Fruit fly (Drosophila melanogaster) whole organism, embryonic: ENCODE measurements around the gene CG11723.

Experiments
- Bteb2 ChIP-seq: fragments of 200-800 bp; sonication (Bioruptor generic); optimal IDR thresholded peaks from 2 replicates; lab custom pipeline; 2016; ENCODE audit warnings: missing biosample characterization, missing genetic modification characterization
- CG10147 ChIP-seq: fragments of 200-800 bp; sonication (Bioruptor generic); optimal IDR thresholded peaks from 2 replicates; lab custom pipeline; 2019; ENCODE audit warnings: missing biosample characterization, mild to moderate bottlenecking, missing genetic modification characterization, moderate library complexity
- CG12071 ChIP-seq: fragments of 200-800 bp; sonication (Bioruptor generic); optimal IDR thresholded peaks from 3 replicates; lab custom pipeline; 2018; ENCODE audit warnings: missing biosample characterization, mild to moderate bottlenecking, missing genetic modification characterization
- CG14667 ChIP-seq: fragments of 200-800 bp; sonication (Bioruptor generic); IDR thresholded peaks from 2 replicates; pipeline ENCODE4 v1.3.6; 2022; ENCODE audit warnings: missing biosample characterization, missing genetic modification characterization
- CG17612 ChIP-seq: fragments of 200-800 bp; sonication (Bioruptor generic); IDR thresholded peaks from 2 replicates; pipeline ENCODE4 v1.3.6; 2022; ENCODE audit warnings: missing biosample characterization, missing genetic modification characterization
- CG30020 ChIP-seq: fragments of 200-800 bp; optimal IDR thresholded peaks from 2 replicates; lab custom pipeline; 2019; ENCODE audit warnings: missing biosample characterization, mild to moderate bottlenecking, missing genetic modification characterization, moderate library complexity
- CG31365 ChIP-seq: fragments of 200-800 bp; sonication (Bioruptor generic); optimal IDR thresholded peaks from 2 replicates; lab custom pipeline; 2018; ENCODE audit warnings: missing biosample characterization, mild to moderate bottlenecking, missing genetic modification characterization
- CG32767 ChIP-seq: fragments of 200-800 bp; sonication (Bioruptor generic); IDR thresholded peaks from 2 replicates; pipeline ENCODE4 v1.3.6; 2022; ENCODE audit warnings: missing biosample characterization, missing genetic modification characterization
- CG32772 ChIP-seq: fragments of 200-800 bp; sonication (Bioruptor generic); IDR thresholded peaks from 2 replicates; pipeline ENCODE4 v1.3.6; 2022; ENCODE audit warnings: missing biosample characterization, missing genetic modification characterization
- CG34376 ChIP-seq: fragments of 200-800 bp; sonication (Bioruptor generic); optimal IDR thresholded peaks from 2 replicates; lab custom pipeline; 2018; ENCODE audit warnings: missing biosample characterization, mild to moderate bottlenecking, missing genetic modification characterization
- CG8765 ChIP-seq: fragments of 200-800 bp; sonication (Bioruptor generic); IDR thresholded peaks from 2 replicates; pipeline ENCODE4 v1.3.6; 2022; ENCODE audit warnings: missing biosample characterization, missing genetic modification characterization
- CG8944 ChIP-seq: fragments of 200-800 bp; sonication (Bioruptor generic); optimal IDR thresholded peaks from 3 replicates; lab custom pipeline; 2016; ENCODE audit warnings: missing biosample characterization, missing genetic modification characterization
- CG9609 ChIP-seq: fragments of 200-800 bp; sonication (Bioruptor generic); optimal IDR thresholded peaks from 3 replicates; lab custom pipeline; 2016; ENCODE audit warnings: missing biosample characterization, missing genetic modification characterization
- CG9876 ChIP-seq: fragments of 200-800 bp; sonication (Bioruptor generic); optimal IDR thresholded peaks from 2 replicates; lab custom pipeline; 2016; ENCODE audit warnings: missing biosample characterization, missing genetic modification characterization
- CG9932 ChIP-seq: fragments of 200-800 bp; sonication (Bioruptor generic); IDR thresholded peaks from 2 replicates; pipeline ENCODE4 v1.3.6; 2022; ENCODE audit warnings: missing biosample characterization, missing genetic modification characterization
- HLH3B ChIP-seq: fragments of 200-800 bp; sonication (Bioruptor generic); IDR thresholded peaks from 2 replicates; pipeline ENCODE4 v1.3.6; 2022; ENCODE audit warnings: missing biosample characterization, missing genetic modification characterization
- Hand ChIP-seq: fragments of 200-800 bp; sonication (Bioruptor generic); optimal IDR thresholded peaks from 2 replicates; lab custom pipeline; 2017; ENCODE audit warnings: mild to moderate bottlenecking, missing biosample characterization, missing genetic modification reagents, missing genetic modification characterization
- Hr51 ChIP-seq, 2 experiments: fragments of 200-800 bp; sonication (Bioruptor generic); optimal IDR thresholded peaks; 2 replicates in 1 of 2; 3 replicates in 1 of 2; lab custom pipeline; 2016 to 2018; ENCODE audit warnings: missing biosample characterization in 2 of 2, missing genetic modification characterization in 2 of 2, mild to moderate bottlenecking in 1 of 2, moderate library complexity in 1 of 2
- Hr78 ChIP-seq, 2 experiments: fragments of 200-800 bp in 1 of 2; fragments of >200 bp in 1 of 2; sonication (Bioruptor generic) in 1 of 2; optimal IDR thresholded peaks; 2 replicates each; lab custom pipeline; 2017 to 2019; ENCODE audit warnings: missing biosample characterization in 2 of 2, missing genetic modification characterization in 2 of 2, mild to moderate bottlenecking in 1 of 2, moderate library complexity in 1 of 2
- MBD-R2 ChIP-seq: fragments of 200-800 bp; sonication (Bioruptor generic); IDR thresholded peaks from 2 replicates; pipeline ENCODE4 v1.3.6; 2022; ENCODE audit warnings: missing biosample characterization, missing genetic modification characterization
- NK7.1 ChIP-seq: fragments of 200-800 bp; sonication (Bioruptor generic); optimal IDR thresholded peaks from 3 replicates; lab custom pipeline; 2016; ENCODE audit warnings: missing biosample characterization, missing genetic modification characterization
- Ptx1 ChIP-seq: fragments of 200-800 bp; sonication (Bioruptor generic); IDR thresholded peaks from 2 replicates; pipeline ENCODE4 v1.3.6; 2022; ENCODE audit warnings: missing biosample characterization, missing genetic modification characterization
- Scr ChIP-seq: fragments of 200-800 bp; sonication (Bioruptor generic); IDR thresholded peaks from 2 replicates; pipeline ENCODE4 v1.3.6; 2022; ENCODE audit warnings: missing biosample characterization, missing genetic modification characterization; ENCODE audit not compliant: partially characterized antibody
- Taf1 ChIP-seq: fragments of 200-800 bp; sonication (Bioruptor generic); IDR thresholded peaks from 2 replicates; pipeline ENCODE4 v1.3.6; 2022; ENCODE audit warnings: missing biosample characterization, missing genetic modification characterization
- Trl ChIP-seq, 3 experiments: fragments of >200 bp in 2 of 3; fragments of 200-800 bp in 1 of 3; sonication (Bioruptor generic) in 1 of 3; optimal IDR thresholded peaks; 2 replicates in 1 of 3; 3 replicates in 2 of 3; lab custom pipeline; 2016 to 2017; ENCODE audit warnings: missing biosample characterization in 1 of 3, missing genetic modification characterization in 1 of 3
- br ChIP-seq: fragments of >200 bp; optimal IDR thresholded peaks from 2 replicates; lab custom pipeline; 2017
- caup ChIP-seq: fragments of 200-800 bp; sonication (Bioruptor generic); optimal IDR thresholded peaks from 3 replicates; lab custom pipeline; 2017; ENCODE audit warnings: missing biosample characterization, mild to moderate bottlenecking, missing genetic modification characterization, moderate library complexity; ENCODE audit not compliant: severe bottlenecking
- ci ChIP-seq: fragments of 200-800 bp; sonication (Bioruptor generic); IDR thresholded peaks from 3 replicates; pipeline ENCODE4 v1.3.6; 2022; ENCODE audit warnings: missing biosample characterization, missing genetic modification characterization
- dmrt99B ChIP-seq: fragments of 200-800 bp; sonication (Bioruptor generic); optimal IDR thresholded peaks from 2 replicates; lab custom pipeline; 2018; ENCODE audit warnings: missing biosample characterization, mild to moderate bottlenecking, missing genetic modification characterization, moderate library complexity
- eyg ChIP-seq: fragments of 200-800 bp; sonication (Bioruptor generic); optimal IDR thresholded peaks from 3 replicates; lab custom pipeline; 2016; ENCODE audit warnings: missing biosample characterization, missing genetic modification characterization
- gt ChIP-seq: fragments of 200-800 bp; sonication (Bioruptor generic); IDR thresholded peaks from 2 replicates; pipeline ENCODE4 v1.3.6; 2022; ENCODE audit warnings: missing biosample characterization, missing genetic modification characterization
- jumu ChIP-seq: fragments of 200-800 bp; sonication (Bioruptor generic); optimal IDR thresholded peaks from 3 replicates; lab custom pipeline; 2016; ENCODE audit warnings: missing biosample characterization, missing genetic modification characterization
- knrl ChIP-seq: fragments of 200-800 bp; sonication (Bioruptor generic); IDR thresholded peaks from 3 replicates; pipeline ENCODE4 v1.3.6; 2022; ENCODE audit warnings: missing biosample characterization, missing genetic modification characterization; ENCODE audit not compliant: partially characterized antibody
- lilli ChIP-seq: fragments of 200-800 bp; sonication (Bioruptor generic); optimal IDR thresholded peaks from 3 replicates; lab custom pipeline; 2016; ENCODE audit warnings: missing biosample characterization, missing genetic modification characterization
- luna ChIP-seq: fragments of 200-800 bp; sonication (Bioruptor generic); optimal IDR thresholded peaks from 2 replicates; lab custom pipeline; 2016; ENCODE audit warnings: missing biosample characterization, missing genetic modification characterization
- otp ChIP-seq: fragments of 200-800 bp; sonication (Bioruptor generic); IDR thresholded peaks from 3 replicates; pipeline ENCODE4, ENCODE4 v1.3.6; 2022; ENCODE audit warnings: missing biosample characterization, missing genetic modification characterization
- pan ChIP-seq, 4 experiments: fragments of >200 bp in 3 of 4; fragments of 200-800 bp in 1 of 4; sonication (Bioruptor generic) in 1 of 4; optimal IDR thresholded peaks in 3 of 4; IDR thresholded peaks in 1 of 4; 2 replicates each; pipeline versions ENCODE4 v1.3.6 to Lab custom; 2017 to 2022; ENCODE audit warnings: missing biosample characterization in 2 of 4, missing genetic modification characterization in 2 of 4, mixed read lengths in 1 of 4
- peb ChIP-seq: fragments of 200-800 bp; sonication (Bioruptor generic); IDR thresholded peaks from 2 replicates; pipeline ENCODE4 v1.3.6; 2022; ENCODE audit warnings: missing biosample characterization, missing genetic modification characterization
- pnt ChIP-seq: fragments of 200-800 bp; sonication (Bioruptor generic); optimal IDR thresholded peaks from 3 replicates; lab custom pipeline; 2016; ENCODE audit warnings: missing biosample characterization, missing genetic modification characterization
- seq ChIP-seq: fragments of 200-800 bp; sonication (Bioruptor generic); IDR thresholded peaks from 2 replicates; pipeline ENCODE4 v1.3.6; 2022; ENCODE audit warnings: missing biosample characterization, missing genetic modification characterization
- slbo ChIP-seq: fragments of 200-800 bp; sonication (Bioruptor generic); IDR thresholded peaks from 2 replicates; pipeline ENCODE4 v1.3.6; 2022; ENCODE audit warnings: missing biosample characterization, missing genetic modification characterization
- tap ChIP-seq: fragments of 200-800 bp; optimal IDR thresholded peaks from 3 replicates; lab custom pipeline; 2019; ENCODE audit warnings: missing biosample characterization, mild to moderate bottlenecking, missing genetic modification characterization, moderate library complexity
- tgo ChIP-seq: fragments of 200-800 bp; sonication (Bioruptor generic); IDR thresholded peaks from 3 replicates; pipeline ENCODE4 v1.3.6; 2022; ENCODE audit warnings: missing biosample characterization, missing genetic modification characterization
- tll ChIP-seq, 2 experiments: fragments of 200-800 bp in 1 of 2; fragments of >200 bp in 1 of 2; sonication (Bioruptor generic) in 1 of 2; optimal IDR thresholded peaks; 2 replicates each; lab custom pipeline; 2017 to 2019; ENCODE audit warnings: missing biosample characterization in 2 of 2, missing genetic modification characterization in 2 of 2, mild to moderate bottlenecking in 1 of 2, moderate library complexity in 1 of 2
- trem ChIP-seq: fragments of 200-800 bp; optimal IDR thresholded peaks from 3 replicates; lab custom pipeline; 2019; ENCODE audit warnings: missing biosample characterization, mild to moderate bottlenecking, missing genetic modification characterization, moderate library complexity
- vvl ChIP-seq: fragments of 200-800 bp; sonication (Bioruptor generic); IDR thresholded peaks from 2 replicates; pipeline ENCODE4 v1.3.6; 2022; ENCODE audit warnings: missing biosample characterization, missing genetic modification characterization
- wor ChIP-seq: fragments of 200-800 bp; sonication (Bioruptor generic); IDR thresholded peaks from 2 replicates; pipeline ENCODE4 v1.3.6; 2022; ENCODE audit warnings: missing biosample characterization, missing genetic modification characterization
- zen ChIP-seq: fragments of 200-800 bp; sonication (Bioruptor generic); optimal IDR thresholded peaks from 3 replicates; lab custom pipeline; 2018; ENCODE audit warnings: missing biosample characterization, mild to moderate bottlenecking, missing genetic modification characterization, moderate library complexity
- zfh2 ChIP-seq: fragments of 200-800 bp; sonication (Bioruptor generic); optimal IDR thresholded peaks from 2 replicates; lab custom pipeline; 2016; ENCODE audit warnings: missing biosample characterization, missing genetic modification characterization

The CG11723 gene

dm6 chr2L:2182735-2183340 lies 35.8 kb upstream of the CG11723 start (continued):
- TF ChIP-seq Hr51 (GFP tag; optimal IDR thresholded peaks at IDR 0.05; lab: Kevin White, UChicago) = peak in 1 of 2 experiments; percentile 56
- peak; percentile 54 for TF ChIP-seq CG9609 (GFP tag; lab: Kevin White, UChicago)
- TF ChIP-seq Trl (optimal IDR thresholded peaks at IDR 0.05; lab: Kevin White, UChicago) = no peak
- peak; percentile 76 for TF ChIP-seq Trl (GFP tag; optimal IDR thresholded peaks at IDR 0.05; lab: Kevin White, UChicago)
- TF ChIP-seq Bteb2 (GFP tag; lab: Kevin White, UChicago) = no peak
- TF ChIP-seq ci (GFP tag; lab: Robert Waterston, UW) = peak; percentile 83
- TF ChIP-seq Ptx1 (GFP tag; lab: Robert Waterston, UW) = 0 out of 2 replicates have a peak, but pooled peaks have one; percentile 10
- TF ChIP-seq CG14667 (GFP tag; lab: Robert Waterston, UW) = peak; percentile 60
- peak; percentile 79 for TF ChIP-seq zen (tag; lab: Kevin White, UChicago)
- TF ChIP-seq CG8944 (GFP tag; lab: Kevin White, UChicago) = peak; percentile 64
- no peak for TF ChIP-seq knrl (GFP tag; lab: Robert Waterston, UW)
- TF ChIP-seq wor (GFP tag; lab: Robert Waterston, UW) = no peak
- TF ChIP-seq CG31365 (tag; lab: Kevin White, UChicago) = no peak
- peak; percentile 57; the same call in 1 of the 2 replicates for TF ChIP-seq CG32767 (GFP tag; lab: Robert Waterston, UW)
- TF ChIP-seq eyg (GFP tag; lab: Kevin White, UChicago) = no peak
- TF ChIP-seq Taf1 (GFP tag; lab: Robert Waterston, UW) = no peak
- no peak for TF ChIP-seq zfh2
- TF ChIP-seq CG9876 = peak; percentile 53
- peak; percentile 68; the same call in 1 of the 2 replicates for TF ChIP-seq gt
- peak; percentile 47 for TF ChIP-seq lilli
- no peak for TF ChIP-seq seq (GFP tag; lab: Robert Waterston, UW)
- no peak; the same call in 1 of the 2 replicates for TF ChIP-seq HLH3B (GFP tag; lab: Robert Waterston, UW)
- TF ChIP-seq tgo (GFP tag; lab: Robert Waterston, UW) = peak; percentile 17; the same call in 1 of the 3 replicates
- TF ChIP-seq pnt (GFP tag; lab: Kevin White, UChicago) = peak; percentile 72
- peak; percentile 81 for TF ChIP-seq trem
- peak; percentile 75 for TF ChIP-seq vvl (GFP tag; lab: Robert Waterston, UW)
- no peak for TF ChIP-seq CG10147 (GFP tag; lab: Kevin White, UChicago)
- TF ChIP-seq CG34376 (GFP tag; lab: Kevin White, UChicago) = no peak
- TF ChIP-seq Scr (GFP tag; lab: Robert Waterston, UW) = no peak
- 0 out of 2 replicates have a peak, but pooled peaks have one; percentile 25 for TF ChIP-seq peb (GFP tag; lab: Robert Waterston, UW)
- no peak for TF ChIP-seq CG9932 (GFP tag; lab: Robert Waterston, UW)
- TF ChIP-seq br = no peak
- TF ChIP-seq CG32772 (GFP tag; lab: Robert Waterston, UW) = peak; percentile 49; the same call in 1 of the 2 replicates
- TF ChIP-seq tap = no peak
- TF ChIP-seq jumu (GFP tag; lab: Kevin White, UChicago) = peak; percentile 75
- TF ChIP-seq slbo (GFP tag; lab: Robert Waterston, UW) = no peak
- TF ChIP-seq Hand (GFP tag; lab: Kevin White, UChicago) = no peak
- TF ChIP-seq CG17612 (GFP tag; lab: Robert Waterston, UW) = no peak
- TF ChIP-seq tll (GFP tag; optimal IDR thresholded peaks at IDR 0.05; lab: Kevin White, UChicago) = no peak
- no peak for TF ChIP-seq CG30020 (tag; lab: Kevin White, UChicago)
- TF ChIP-seq Hr78 (GFP tag; optimal IDR thresholded peaks at IDR 0.05; lab: Kevin White, UChicago) = no peak
- no peak for TF ChIP-seq pan (optimal IDR thresholded peaks at IDR 0.05; lab: Kevin White, UChicago)
- TF ChIP-seq pan (GFP tag; optimal IDR thresholded peaks at IDR 0.05 in 1 of 2, IDR thresholded peaks at IDR 0.05 in 1 of 2) = peak in 1 of 2 experiments; percentile 16
- TF ChIP-seq otp (GFP tag; lab: Robert Waterston, UW) = peak; percentile 86
- TF ChIP-seq luna = no peak
- peak; percentile 31 for TF ChIP-seq NK7.1 (GFP tag; lab: Kevin White, UChicago)
- TF ChIP-seq MBD-R2 (GFP tag; lab: Robert Waterston, UW) = no peak
- TF ChIP-seq dmrt99B (tag; lab: Kevin White, UChicago) = no peak
- TF ChIP-seq CG8765 = peak; percentile 91
- no peak for TF ChIP-seq CG12071 (GFP tag; lab: Kevin White, UChicago)
- TF ChIP-seq caup (GFP tag; lab: Kevin White, UChicago) = no peak
